Fruit fly (Drosophila melanogaster) Kc167 (cell line): ENCODE measurements around the gene CG16700.

ENCODE experiments used
- Myc ChIP-seq: fragments of >200 bp; optimal IDR thresholded peaks from 2 replicates; lab custom pipeline; 2017; ENCODE audit warnings: missing external identifiers
- Sin3A ChIP-seq: fragments of >200 bp; optimal IDR thresholded peaks from 2 replicates; lab custom pipeline; 2018; ENCODE audit warnings: missing external identifiers
- h ChIP-seq: fragments of >200 bp; optimal IDR thresholded peaks from 3 replicates; lab custom pipeline; 2018; ENCODE audit warnings: missing external identifiers
- insv ChIP-seq: fragments of >200 bp; optimal IDR thresholded peaks from 3 replicates; lab custom pipeline; 2018; ENCODE audit warnings: missing external identifiers
- psq ChIP-seq: fragments of >200 bp; optimal IDR thresholded peaks from 2 replicates; lab custom pipeline; 2017; ENCODE audit warnings: missing external identifiers
- ttk ChIP-seq: sonication (Bioruptor generic); optimal IDR thresholded peaks from 2 replicates; lab custom pipeline; 2017; ENCODE audit warnings: missing external identifiers

DNA sequence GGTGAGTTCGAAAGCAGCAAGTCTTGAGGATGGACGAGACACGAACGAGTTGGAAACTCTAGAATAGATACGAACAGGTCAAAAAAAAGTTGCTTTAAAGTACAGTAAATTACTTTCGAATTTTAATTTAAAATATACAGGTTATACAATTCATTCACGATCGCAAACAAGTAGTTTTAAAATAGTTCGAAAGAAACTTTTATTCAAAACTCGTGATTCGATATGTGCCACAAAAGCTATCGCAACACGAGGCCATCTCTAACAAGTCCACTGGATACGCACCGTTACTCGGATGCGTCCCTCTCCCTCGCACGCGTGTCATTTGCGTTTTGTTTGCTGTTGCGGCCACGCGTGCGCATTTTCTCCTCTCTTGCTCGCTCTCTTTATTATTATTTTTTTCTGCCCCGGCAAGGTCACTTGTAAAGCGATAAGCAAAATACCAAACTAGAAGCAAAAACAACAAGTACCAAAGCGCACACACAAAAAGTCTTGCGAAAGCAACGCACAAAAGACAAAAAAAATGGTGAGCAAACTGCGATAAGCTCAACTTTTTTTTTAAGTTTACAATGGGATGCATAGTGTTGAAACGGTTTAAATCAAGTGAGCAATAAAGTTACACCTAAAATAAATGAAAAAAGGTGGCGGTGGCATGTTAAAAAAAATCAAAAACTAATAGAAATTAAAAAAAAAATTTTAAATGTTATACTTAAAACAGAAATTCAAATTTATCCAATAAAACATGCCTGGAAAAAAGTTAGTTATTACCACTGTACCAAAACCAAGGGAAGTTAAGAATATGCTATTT is 33.6 kb downstream of the CG16700 start:
- TF ChIP-seq insv (lab: Kevin White, UChicago) (no peak), Myc (no peak), h (lab: Kevin White, UChicago) (no peak), ttk (no peak), Sin3A (lab: Kevin White, UChicago) (no peak), psq (lab: Kevin White, UChicago) (no peak)
